Worm (Caenorhabditis elegans) whole organism, late embryonic: Measurements from ENCODE around the gene dyf-3.
A peak's percentile ranks its signal among the peaks of the same experiment; 100 is the strongest.

ENCODE experiments used
- K02D7.2 ChIP-seq: sonication (generic microtip); optimal IDR thresholded peaks from 2 replicates; lab custom pipeline; 2017; ENCODE audit warnings: mild to moderate bottlenecking, missing genetic modification characterization, missing compliant biosample characterization
- K09A11.1 ChIP-seq: sonication (generic microtip); optimal IDR thresholded peaks from 2 replicates; lab custom pipeline; 2017; ENCODE audit warnings: antibody characterized with exemption, mild to moderate bottlenecking, missing genetic modification characterization, missing compliant biosample characterization; ENCODE audit not compliant: insufficient read depth
- T23F11.4 ChIP-seq: fragments of 200-800 bp; sonication (Bioruptor generic); optimal IDR thresholded peaks from 2 replicates; lab custom pipeline; 2018; ENCODE audit warnings: mild to moderate bottlenecking, missing genetic modification characterization, missing compliant biosample characterization
- Y22D7AL.16 ChIP-seq: sonication (generic microtip); optimal IDR thresholded peaks from 2 replicates; lab custom pipeline; 2016; ENCODE audit warnings: missing genetic modification characterization, missing compliant biosample characterization
- ceh-19 ChIP-seq: fragments of 200-800 bp; sonication (Bioruptor generic); optimal IDR thresholded peaks from 2 replicates; lab custom pipeline; 2018; ENCODE audit warnings: mild to moderate bottlenecking, missing genetic modification characterization, missing compliant biosample characterization
- ceh-2 ChIP-seq: sonication (generic microtip); optimal IDR thresholded peaks from 2 replicates; lab custom pipeline; 2016; ENCODE audit warnings: missing genotype, missing genetic modification characterization, missing compliant biosample characterization
- ceh-30 ChIP-seq: fragments of 150-350 bp; optimal IDR thresholded peaks from 2 replicates; lab custom pipeline; 2014; ENCODE audit warnings: missing biosample characterization, missing genetic modification characterization
- ceh-34 ChIP-seq: sonication (generic microtip); optimal IDR thresholded peaks from 2 replicates; lab custom pipeline; 2016; ENCODE audit warnings: mild to moderate bottlenecking, missing genetic modification characterization, missing compliant biosample characterization
- ceh-45 ChIP-seq: fragments of 200-800 bp; sonication (Bioruptor generic); IDR thresholded peaks from 2 replicates; pipeline ENCODE4 v1.3.6; 2022; ENCODE audit warnings: missing genetic modification reagents, missing genetic modification characterization, missing compliant biosample characterization
- ceh-48 ChIP-seq: sonication (generic microtip); optimal IDR thresholded peaks from 2 replicates; lab custom pipeline; 2016; ENCODE audit warnings: missing genetic modification characterization, inconsistent platforms, missing compliant biosample characterization
- ceh-9 ChIP-seq: sonication (generic microtip); optimal IDR thresholded peaks from 2 replicates; lab custom pipeline; 2016; ENCODE audit warnings: mild to moderate bottlenecking, missing genetic modification characterization, inconsistent platforms, missing compliant biosample characterization
- dmd-4 ChIP-seq: sonication (generic microtip); optimal IDR thresholded peaks from 2 replicates; lab custom pipeline; 2016; ENCODE audit warnings: borderline replicate concordance, missing genetic modification characterization, missing compliant biosample characterization
- elt-2 ChIP-seq: sonication (generic microtip); optimal IDR thresholded peaks from 2 replicates; lab custom pipeline; 2016; ENCODE audit warnings: missing genetic modification reagents, missing genetic modification characterization, missing compliant biosample characterization
- ets-4 ChIP-seq: sonication (generic microtip); optimal IDR thresholded peaks from 2 replicates; lab custom pipeline; 2016; ENCODE audit warnings: missing genetic modification characterization, missing compliant biosample characterization
- fax-1 ChIP-seq: sonication (generic microtip); optimal IDR thresholded peaks from 2 replicates; lab custom pipeline; 2016; ENCODE audit warnings: missing genotype, missing genetic modification characterization, missing compliant biosample characterization
- fkh-10 ChIP-seq: fragments of 150-350 bp; optimal IDR thresholded peaks from 2 replicates; lab custom pipeline; 2014; ENCODE audit warnings: missing biosample characterization, missing genetic modification reagents, missing genetic modification characterization
- gmeb-2 ChIP-seq: sonication (generic microtip); optimal IDR thresholded peaks from 2 replicates; lab custom pipeline; 2016; ENCODE audit warnings: missing genetic modification characterization, inconsistent platforms, missing compliant biosample characterization
- hlh-15 ChIP-seq: sonication (generic microtip); optimal IDR thresholded peaks from 2 replicates; lab custom pipeline; 2016; ENCODE audit warnings: missing genetic modification characterization, missing compliant biosample characterization
- hlh-30 ChIP-seq: sonication (generic microtip); optimal IDR thresholded peaks from 2 replicates; lab custom pipeline; 2017; ENCODE audit warnings: antibody characterized with exemption, missing genetic modification characterization, missing compliant biosample characterization; ENCODE audit not compliant: insufficient read depth
- lin-11 ChIP-seq: fragments of 200-800 bp; sonication (Bioruptor generic); optimal IDR thresholded peaks from 2 replicates; lab custom pipeline; 2018; ENCODE audit warnings: mild to moderate bottlenecking, missing genetic modification characterization, missing compliant biosample characterization
- madf-2 ChIP-seq: sonication (generic microtip); optimal IDR thresholded peaks from 2 replicates; lab custom pipeline; 2017; ENCODE audit warnings: missing genetic modification characterization, missing compliant biosample characterization
- nhr-232 ChIP-seq: sonication (generic microtip); optimal IDR thresholded peaks from 2 replicates; lab custom pipeline; 2016; ENCODE audit warnings: missing genetic modification characterization, missing compliant biosample characterization
- npax-4 ChIP-seq: sonication (generic microtip); optimal IDR thresholded peaks from 2 replicates; lab custom pipeline; 2016; ENCODE audit warnings: missing genetic modification characterization, missing compliant biosample characterization
- pag-3 ChIP-seq: sonication (generic microtip); optimal IDR thresholded peaks from 2 replicates; lab custom pipeline; 2016; ENCODE audit warnings: missing compliant biosample characterization, missing genetic modification characterization, borderline replicate concordance
- pat-9 ChIP-seq: fragments of 200-800 bp; sonication (Bioruptor generic); optimal IDR thresholded peaks from 2 replicates; lab custom pipeline; 2018; ENCODE audit warnings: mild to moderate bottlenecking, missing genetic modification characterization, moderate library complexity, missing compliant biosample characterization
- pax-1 ChIP-seq: fragments of 150-350 bp; optimal IDR thresholded peaks from 2 replicates; lab custom pipeline; 2014; ENCODE audit warnings: missing biosample characterization, missing genetic modification characterization
- pha-2 ChIP-seq: sonication (generic microtip); optimal IDR thresholded peaks from 2 replicates; lab custom pipeline; 2017; ENCODE audit warnings: mild to moderate bottlenecking, missing genetic modification characterization, missing compliant biosample characterization
- pha-4 ChIP-seq: fragments of 150-350 bp; optimal IDR thresholded peaks from 2 replicates; lab custom pipeline; 2018; ENCODE audit warnings: missing biosample characterization, missing genetic modification reagents, missing genetic modification characterization
- pqm-1 ChIP-seq: sonication (generic microtip); optimal IDR thresholded peaks from 2 replicates; lab custom pipeline; 2016; ENCODE audit warnings: missing genetic modification characterization, missing compliant biosample characterization
- pros-1 ChIP-seq: fragments of 150-350 bp; optimal IDR thresholded peaks from 2 replicates; lab custom pipeline; 2014; ENCODE audit warnings: missing biosample characterization, missing genetic modification reagents, missing genetic modification characterization
- ref-2 ChIP-seq: sonication (generic microtip); optimal IDR thresholded peaks from 2 replicates; lab custom pipeline; 2016; ENCODE audit warnings: missing genetic modification characterization, missing compliant biosample characterization
- rnt-1 ChIP-seq: sonication (generic microtip); optimal IDR thresholded peaks from 2 replicates; lab custom pipeline; 2016; ENCODE audit warnings: missing genetic modification characterization, missing compliant biosample characterization
- sdc-2 ChIP-seq: sonication (generic microtip); optimal IDR thresholded peaks from 2 replicates; lab custom pipeline; 2016; ENCODE audit warnings: missing genotype, missing genetic modification characterization, missing compliant biosample characterization
- sox-2 ChIP-seq: fragments of 200-800 bp; sonication (Bioruptor generic); IDR thresholded peaks from 2 replicates; pipeline ENCODE4 v1.3.6; 2022; ENCODE audit warnings: missing genetic modification reagents, missing genetic modification characterization, missing compliant biosample characterization
- sox-4 ChIP-seq: sonication (generic microtip); optimal IDR thresholded peaks from 2 replicates; lab custom pipeline; 2017; ENCODE audit warnings: mild to moderate bottlenecking, missing genetic modification characterization, inconsistent platforms, missing compliant biosample characterization
- syd-9 ChIP-seq: sonication (generic microtip); optimal IDR thresholded peaks from 2 replicates; lab custom pipeline; 2016; ENCODE audit warnings: mild to moderate bottlenecking, missing genetic modification characterization, moderate library complexity, missing compliant biosample characterization
- tbx-7 ChIP-seq: sonication (generic microtip); optimal IDR thresholded peaks from 2 replicates; lab custom pipeline; 2016; ENCODE audit warnings: missing genotype, missing genetic modification characterization, missing compliant biosample characterization
- ttx-3 ChIP-seq: sonication (generic microtip); optimal IDR thresholded peaks from 2 replicates; lab custom pipeline; 2016; ENCODE audit warnings: missing genetic modification reagents, missing genetic modification characterization, missing compliant biosample characterization
- unc-3 ChIP-seq, 2 experiments: fragments of 200-800 bp in 1 of 2; sonication (Bioruptor generic) in 1 of 2; sonication (generic microtip) in 1 of 2; conservative IDR thresholded peaks in 1 of 2; optimal IDR thresholded peaks in 1 of 2; 2 replicates each; pipeline versions ENCODE4 v1.3.6 to Lab custom; 2016 to 2022; ENCODE audit warnings: missing compliant biosample characterization in 2 of 2, missing genetic modification characterization in 2 of 2, missing genetic modification reagents in 1 of 2
- unc-42 ChIP-seq: sonication (generic microtip); optimal IDR thresholded peaks from 2 replicates; lab custom pipeline; 2016; ENCODE audit warnings: missing genotype, missing genetic modification characterization, missing compliant biosample characterization
- unc-86 ChIP-seq: sonication (generic microtip); optimal IDR thresholded peaks from 2 replicates; lab custom pipeline; 2016; ENCODE audit warnings: missing genetic modification characterization, missing compliant biosample characterization
- zip-5 ChIP-seq: sonication (generic microtip); optimal IDR thresholded peaks from 2 replicates; lab custom pipeline; 2016; ENCODE audit warnings: missing genetic modification characterization, missing compliant biosample characterization

The dyf-3 gene

DNA sequence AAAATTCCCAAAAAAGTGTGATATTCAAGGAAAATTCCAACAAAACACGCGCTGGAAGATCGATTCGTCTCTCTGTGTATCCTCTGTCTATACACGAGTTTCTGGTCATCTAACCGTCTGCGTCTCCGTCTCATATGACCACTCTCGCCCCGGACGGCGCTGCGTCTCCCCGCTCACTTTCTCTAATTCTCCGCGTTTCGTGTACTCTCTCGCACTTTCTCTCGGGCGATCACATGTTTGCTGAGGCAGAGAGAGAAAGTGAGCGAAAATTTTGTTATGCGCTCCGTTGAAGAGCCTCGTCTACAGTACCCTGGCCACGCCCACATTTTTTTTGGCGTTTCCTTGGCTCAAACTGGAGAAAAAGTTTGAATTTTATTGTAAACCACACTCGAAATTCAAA is 14.4 kb downstream of the dyf-3 start (continued):
- no peak for TF ChIP-seq ceh-45 (GFP tag; lab: Robert Waterston, UW)
- no peak for TF ChIP-seq sox-4 (tag; lab: Kevin White, UChicago)
- TF ChIP-seq gmeb-2 (tag; lab: Kevin White, UChicago) = no peak
- peak; percentile 79 for TF ChIP-seq ceh-34 (tag; lab: Kevin White, UChicago)
- TF ChIP-seq ceh-9 (tag; lab: Kevin White, UChicago) = no peak
- TF ChIP-seq sox-2 (GFP tag; lab: Robert Waterston, UW) = no peak
- no peak for TF ChIP-seq unc-3 (GFP tag; conservative IDR thresholded peaks at IDR 0.05; lab: Robert Waterston, UW)
- no peak for TF ChIP-seq unc-3 (tag; optimal IDR thresholded peaks at IDR 0.05; lab: Kevin White, UChicago)
- no peak for TF ChIP-seq pat-9 (tag; lab: Kevin White, UChicago)
- TF ChIP-seq ceh-30 (tag; lab: Kevin White, UChicago) = no peak
- no peak for TF ChIP-seq T23F11.4
- no peak for TF ChIP-seq pha-2
- no peak for TF ChIP-seq dmd-4 (tag; lab: Kevin White, UChicago)
- TF ChIP-seq fkh-10 (GFP tag; lab: Kevin White, UChicago) = no peak
- no peak for TF ChIP-seq pax-1
- TF ChIP-seq hlh-30 (tag; lab: Kevin White, UChicago) = peak; percentile 99
- TF ChIP-seq pqm-1 (tag; lab: Kevin White, UChicago) = peak; percentile 5
- TF ChIP-seq pag-3 (tag; lab: Kevin White, UChicago) = no peak
- TF ChIP-seq syd-9 (tag; lab: Kevin White, UChicago) = no peak
- no peak for TF ChIP-seq ets-4
- TF ChIP-seq nhr-232 (tag; lab: Kevin White, UChicago) = no peak
- peak; percentile 10 for TF ChIP-seq ceh-48
- TF ChIP-seq sdc-2 (tag; lab: Kevin White, UChicago) = no peak
- TF ChIP-seq hlh-15 (tag; lab: Kevin White, UChicago) = no peak
- no peak for TF ChIP-seq K02D7.2 (tag; lab: Kevin White, UChicago)
- TF ChIP-seq ref-2 = no peak
- no peak for TF ChIP-seq lin-11 (tag; lab: Kevin White, UChicago)
- no peak for TF ChIP-seq elt-2 (tag; lab: Kevin White, UChicago)
- no peak for TF ChIP-seq madf-2 (tag; lab: Kevin White, UChicago)
- no peak for TF ChIP-seq npax-4 (tag; lab: Kevin White, UChicago)
- no peak for TF ChIP-seq Y22D7AL.16 (tag; lab: Kevin White, UChicago)
- TF ChIP-seq rnt-1 (tag; lab: Kevin White, UChicago) = peak; percentile 65
- no peak for TF ChIP-seq ttx-3
- no peak for TF ChIP-seq pros-1 (tag; lab: Kevin White, UChicago)
- peak; percentile 44 for TF ChIP-seq ceh-2 (tag; lab: Kevin White, UChicago)
- TF ChIP-seq, all 69 proteins: peak for 14

DNA sequence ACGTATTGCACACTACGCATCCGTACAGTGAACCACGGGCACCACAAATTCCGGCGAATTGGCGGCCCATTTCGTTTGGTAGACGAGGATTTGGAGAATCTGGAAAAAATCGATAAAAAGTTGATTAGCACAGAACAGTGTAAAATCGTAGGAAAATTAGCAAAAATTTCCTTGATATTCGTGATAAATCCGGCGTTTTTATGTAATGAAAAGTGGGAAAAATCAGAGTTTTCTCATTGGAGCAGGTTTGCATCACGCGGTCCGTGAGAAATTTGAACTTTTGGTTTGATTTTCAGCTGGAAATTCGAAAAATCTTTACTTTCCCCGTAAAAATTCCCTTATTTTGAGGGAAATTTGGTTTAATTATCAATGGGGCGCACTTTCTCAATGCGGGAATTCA is 15.0 kb downstream of the dyf-3 start, which contains the start of gene B0546.4:
TSS of gene B0546.4 (minus strand) at position 101 of the 400 bp plus-strand sequence.
- TF ChIP-seq unc-86 = no peak
- no peak for TF ChIP-seq unc-42 (tag; lab: Kevin White, UChicago)
- no peak for TF ChIP-seq ceh-45 (GFP tag; lab: Robert Waterston, UW)
- no peak for TF ChIP-seq ceh-19 (GFP tag; lab: Kevin White, UChicago)
- TF ChIP-seq ttx-3 = no peak
- TF ChIP-seq pha-4 = no peak
- TF ChIP-seq K02D7.2 (tag; lab: Kevin White, UChicago) = no peak
- no peak for TF ChIP-seq sox-4 (tag; lab: Kevin White, UChicago)
- no peak for TF ChIP-seq fax-1 (tag; lab: Kevin White, UChicago)
- TF ChIP-seq pqm-1 (tag; lab: Kevin White, UChicago) = no peak
- TF ChIP-seq gmeb-2 (tag; lab: Kevin White, UChicago) = no peak
- TF ChIP-seq K09A11.1 (tag; lab: Kevin White, UChicago) = no peak
- TF ChIP-seq zip-5 = no peak
- TF ChIP-seq ets-4 = no peak
- no peak for TF ChIP-seq tbx-7 (tag; lab: Kevin White, UChicago)
- no peak for TF ChIP-seq ceh-34 (tag; lab: Kevin White, UChicago)
- TF ChIP-seq, all 69 proteins: peak for 0
